Fruit fly (Drosophila melanogaster) whole organism, wandering third instar larva: ENCODE measurements around the gene CG3984.

ENCODE experiments used
- Abd-B ChIP-seq: fragments of >200 bp; optimal IDR thresholded peaks from 2 replicates; lab custom pipeline; 2017; ENCODE audit warnings: missing biosample characterization, missing genetic modification characterization
- CG32264 ChIP-seq: fragments of 200-800 bp; sonication (Bioruptor generic); optimal IDR thresholded peaks from 2 replicates; lab custom pipeline; 2016; ENCODE audit warnings: missing biosample characterization, missing genetic modification characterization
- CG9705 ChIP-seq: fragments of 200-800 bp; sonication (Bioruptor generic); optimal IDR thresholded peaks from 2 replicates; lab custom pipeline; 2018; ENCODE audit warnings: missing biosample characterization, mild to moderate bottlenecking, missing genetic modification characterization
- CrebA ChIP-seq: fragments of 200-800 bp; sonication (Bioruptor generic); optimal IDR thresholded peaks from 2 replicates; lab custom pipeline; 2016; ENCODE audit warnings: missing biosample characterization, mild to moderate bottlenecking, missing genetic modification characterization, borderline replicate concordance
- Dfd ChIP-seq: fragments of >200 bp; optimal IDR thresholded peaks from 2 replicates; lab custom pipeline; 2017; ENCODE audit warnings: missing biosample characterization, missing genetic modification characterization
- Dif ChIP-seq: fragments of 200-275, 200-300 bp; sonication (Bioruptor generic); optimal IDR thresholded peaks from 2 replicates; lab custom pipeline; 2018; ENCODE audit warnings: missing biosample characterization, missing genetic modification characterization; ENCODE audit not compliant: partially characterized antibody
- GATAd ChIP-seq: sonication (Bioruptor generic); optimal IDR thresholded peaks from 2 replicates; lab custom pipeline; 2016; ENCODE audit warnings: missing biosample characterization, missing genetic modification characterization
- HLH106 ChIP-seq: fragments of 200-800 bp; optimal IDR thresholded peaks from 3 replicates; lab custom pipeline; 2019; ENCODE audit warnings: missing biosample characterization, mild to moderate bottlenecking, missing genetic modification characterization, moderate library complexity
- Hnf4 ChIP-seq: fragments of 200-800 bp; sonication (Bioruptor generic); optimal IDR thresholded peaks from 2 replicates; lab custom pipeline; 2016; ENCODE audit warnings: missing biosample characterization, mild to moderate bottlenecking, missing genetic modification characterization
- Hr83 ChIP-seq: fragments of 200-300 bp; sonication (Bioruptor generic); optimal IDR thresholded peaks from 2 replicates; lab custom pipeline; 2016; ENCODE audit warnings: missing biosample characterization, mild to moderate bottlenecking, missing genetic modification characterization, moderate library complexity; ENCODE audit not compliant: poor library complexity, severe bottlenecking
- Jra ChIP-seq: sonication (Bioruptor generic); optimal IDR thresholded peaks from 2 replicates; lab custom pipeline; 2016; ENCODE audit warnings: missing biosample characterization, missing genetic modification characterization
- Mio ChIP-seq: sonication (Bioruptor generic); optimal IDR thresholded peaks from 2 replicates; lab custom pipeline; 2016; ENCODE audit warnings: missing biosample characterization, missing genetic modification characterization
- Myc ChIP-seq: fragments of >200 bp; optimal IDR thresholded peaks from 2 replicates; lab custom pipeline; 2017
- N ChIP-seq: fragments of >200 bp; optimal IDR thresholded peaks from 2 replicates; lab custom pipeline; 2018; ENCODE audit warnings: missing biosample characterization, missing external identifiers, missing genetic modification characterization
- Rel ChIP-seq, 2 experiments: fragments of 200-800 bp; sonication (Bioruptor generic) in 1 of 2; optimal IDR thresholded peaks; 2 replicates in 1 of 2; 3 replicates in 1 of 2; lab custom pipeline; 2016 to 2019; ENCODE audit warnings: mild to moderate bottlenecking in 2 of 2, missing biosample characterization in 2 of 2, missing genetic modification characterization in 2 of 2, moderate library complexity in 1 of 2
- Sp1 ChIP-seq: fragments of 200-800 bp; sonication (Bioruptor generic); optimal IDR thresholded peaks from 3 replicates; lab custom pipeline; 2019; ENCODE audit warnings: missing biosample characterization, mild to moderate bottlenecking, missing genetic modification characterization, moderate library complexity
- Vsx2 ChIP-seq: fragments of 200-300, 225-300 bp; sonication (Bioruptor generic); optimal IDR thresholded peaks from 2 replicates; lab custom pipeline; 2018; ENCODE audit warnings: missing biosample characterization, missing genetic modification characterization; ENCODE audit not compliant: partially characterized antibody
- br ChIP-seq: fragments of 200-800 bp; sonication (Bioruptor generic); optimal IDR thresholded peaks from 2 replicates; lab custom pipeline; 2016; ENCODE audit warnings: missing biosample characterization, missing genetic modification characterization
- brk ChIP-seq: fragments of 200-800 bp; sonication (Bioruptor generic); optimal IDR thresholded peaks from 2 replicates; lab custom pipeline; 2016; ENCODE audit warnings: missing biosample characterization, mild to moderate bottlenecking, missing genetic modification characterization
- dl ChIP-seq, 2 experiments: fragments of 175-275, 200-275 bp in 1 of 2; fragments of 200-275 bp in 1 of 2; sonication (Bioruptor generic); optimal IDR thresholded peaks; lab custom pipeline; 2018; ENCODE audit warnings: mild to moderate bottlenecking in 2 of 2, missing biosample characterization in 2 of 2, missing genetic modification characterization in 2 of 2, moderate library complexity in 2 of 2; ENCODE audit not compliant: partially characterized antibody in 2 of 2, insufficient read depth in 1 of 2
- dmrt93B ChIP-seq: fragments of 200-800 bp; sonication (Bioruptor generic); optimal IDR thresholded peaks from 2 replicates; lab custom pipeline; 2018; ENCODE audit warnings: missing biosample characterization, mild to moderate bottlenecking, missing genetic modification characterization
- foxo ChIP-seq, 2 experiments: fragments of 200-800 bp; sonication (Bioruptor generic); optimal IDR thresholded peaks; 2 replicates in 1 of 2; 3 replicates in 1 of 2; lab custom pipeline; 2016 to 2017; ENCODE audit warnings: missing biosample characterization in 2 of 2, missing genetic modification characterization in 2 of 2
- fru ChIP-seq: fragments of 200-800 bp; sonication (Bioruptor generic); optimal IDR thresholded peaks from 3 replicates; lab custom pipeline; 2016; ENCODE audit warnings: missing biosample characterization, mild to moderate bottlenecking, missing genetic modification characterization
- h ChIP-seq: fragments of 200-800 bp; sonication (Bioruptor generic); optimal IDR thresholded peaks from 3 replicates; lab custom pipeline; 2016; ENCODE audit warnings: missing biosample characterization, mild to moderate bottlenecking, missing genetic modification characterization
- lola ChIP-seq: fragments of >200 bp; optimal IDR thresholded peaks from 2 replicates; lab custom pipeline; 2017; ENCODE audit warnings: missing biosample characterization, missing genetic modification characterization
- pan ChIP-seq: fragments of >200 bp; optimal IDR thresholded peaks from 2 replicates; lab custom pipeline; 2017
- psq ChIP-seq: fragments of 200-800 bp; sonication (Bioruptor generic); optimal IDR thresholded peaks from 3 replicates; lab custom pipeline; 2017; ENCODE audit warnings: missing biosample characterization, mild to moderate bottlenecking, missing genetic modification characterization, moderate library complexity
- rgr ChIP-seq: fragments of 200-800 bp; sonication (Bioruptor generic); optimal IDR thresholded peaks from 3 replicates; lab custom pipeline; 2016; ENCODE audit warnings: missing biosample characterization, mild to moderate bottlenecking, missing genetic modification characterization
- sage ChIP-seq: fragments of 200-800 bp; sonication (Bioruptor generic); optimal IDR thresholded peaks from 2 replicates; lab custom pipeline; 2016; ENCODE audit warnings: missing biosample characterization, mild to moderate bottlenecking, missing genetic modification characterization
- woc ChIP-seq: sonication (Bioruptor generic); optimal IDR thresholded peaks from 2 replicates; lab custom pipeline; 2016; ENCODE audit warnings: missing biosample characterization, mild to moderate bottlenecking, missing genetic modification characterization

CG3984 gene

DNA sequence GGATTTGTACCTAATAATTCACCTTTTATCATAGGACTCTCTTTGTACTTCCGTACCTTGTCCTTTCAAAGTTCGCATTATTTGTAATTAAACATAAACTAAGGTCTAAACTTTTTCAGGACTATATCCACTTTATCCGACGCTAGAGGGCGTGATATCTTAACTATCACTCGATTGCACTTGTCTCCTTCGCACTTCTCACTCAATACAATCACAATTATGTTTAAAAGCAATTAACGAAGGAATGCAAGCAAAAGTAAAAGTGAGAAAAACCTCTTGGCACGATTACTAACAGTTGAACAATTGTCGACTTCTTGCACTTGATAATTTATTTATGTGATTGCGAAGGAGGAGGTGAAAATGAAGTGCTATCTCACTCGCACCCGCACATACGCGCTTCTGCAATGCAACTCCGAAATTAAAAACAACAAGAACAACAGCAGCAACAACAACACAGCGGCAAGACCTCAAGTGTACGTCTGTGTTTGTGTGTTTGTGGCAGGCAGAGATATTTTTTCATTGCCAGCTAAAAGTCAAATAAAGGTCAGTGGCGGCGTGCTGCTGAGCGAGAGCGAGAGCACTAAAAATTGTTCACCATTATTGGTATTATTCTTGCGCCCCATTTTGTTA is 9.6 kb downstream of the CG3984 start:
- TF ChIP-seq Dif (GFP tag; lab: Kevin White, UChicago) (peak; percentile 16), woc (no peak)

DNA sequence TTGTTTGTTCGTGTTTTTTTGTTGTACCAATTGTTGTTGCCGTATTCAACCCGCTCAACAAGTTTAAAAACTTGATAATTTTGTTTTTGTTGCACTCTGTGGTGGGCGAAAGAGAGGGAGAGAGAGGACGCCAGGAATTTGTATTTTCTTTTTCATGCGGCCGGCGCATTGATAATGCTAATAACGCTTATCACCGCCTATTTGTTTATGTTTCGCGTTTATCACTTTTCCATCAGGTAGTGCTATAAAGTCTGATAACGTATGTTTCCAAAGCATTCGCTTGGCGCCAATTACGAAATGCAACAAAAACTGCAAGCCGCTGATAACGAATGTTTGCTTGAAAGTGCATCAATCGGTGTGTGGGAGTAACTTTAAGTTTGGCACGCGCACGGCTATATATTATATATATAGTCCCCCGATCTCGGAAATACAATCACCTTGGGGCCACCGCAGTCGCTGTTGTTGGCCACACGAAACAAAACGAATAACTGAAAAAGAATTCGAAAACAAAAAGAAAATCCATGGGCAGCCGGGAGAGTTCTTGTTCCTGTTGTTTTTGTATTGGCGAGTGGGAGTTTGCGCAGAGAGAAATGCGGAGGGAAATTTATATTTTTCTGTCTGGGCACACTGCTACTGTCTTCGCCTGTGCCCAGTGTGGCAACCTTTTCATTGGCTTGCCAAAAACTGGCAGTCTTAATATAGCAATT is 10.2 kb downstream of the CG3984 start, which contains the start of gene Glys:
Gene Glys (minus strand): TSS at position 494 of the 707 bp plus-strand sequence.
- TF ChIP-seq brk (GFP tag; lab: Kevin White, UChicago): no peak
- TF ChIP-seq rgr (GFP tag; lab: Kevin White, UChicago): no peak
- TF ChIP-seq Jra (GFP tag; lab: Kevin White, UChicago): no peak
- TF ChIP-seq psq (GFP tag; lab: Kevin White, UChicago): peak; percentile 1
- no peak for TF ChIP-seq Mio (GFP tag; lab: Kevin White, UChicago)
- peak; percentile 43 for TF ChIP-seq h (GFP tag; lab: Kevin White, UChicago)
- peak; percentile 4 for TF ChIP-seq fru (GFP tag; lab: Kevin White, UChicago)
- peak; percentile 41 for TF ChIP-seq Dif (GFP tag; lab: Kevin White, UChicago)
- no peak for TF ChIP-seq CG32264
- TF ChIP-seq Myc: peak; percentile 8
- TF ChIP-seq lola: no peak
- TF ChIP-seq Hr83 (GFP tag; lab: Kevin White, UChicago): peak; percentile 47
- peak; percentile 14 for TF ChIP-seq br
- TF ChIP-seq foxo (GFP tag; optimal IDR thresholded peaks at IDR 0.05; lab: Kevin White, UChicago): no peak
- peak; percentile 49 for TF ChIP-seq sage (GFP tag; lab: Kevin White, UChicago)
- TF ChIP-seq Sp1 (GFP tag; lab: Kevin White, UChicago): no peak
- TF ChIP-seq Rel (GFP tag; optimal IDR thresholded peaks at IDR 0.05; lab: Kevin White, UChicago): peak; percentile 67
- TF ChIP-seq Rel (tag; optimal IDR thresholded peaks at IDR 0.05; lab: Kevin White, UChicago): peak; percentile 43
- no peak for TF ChIP-seq pan (lab: Kevin White, UChicago)
- TF ChIP-seq dmrt93B (GFP tag; lab: Kevin White, UChicago): no peak
- peak; percentile 9 for TF ChIP-seq Vsx2
- no peak for TF ChIP-seq CrebA (GFP tag; lab: Kevin White, UChicago)
- no peak for TF ChIP-seq CG9705
- TF ChIP-seq HLH106 (tag; lab: Kevin White, UChicago): peak; percentile 20

dm6 chr3R:15147872-15148444 is 11.0 kb downstream of the CG3984 start:
- TF ChIP-seq Dfd (no peak), pan (lab: Kevin White, UChicago) (no peak), GATAd (no peak), dl (GFP tag; optimal IDR thresholded peaks at IDR 0.05; lab: Kevin White, UChicago; ENCODE audit: insufficient read depth in 1 of 2, partially characterized antibody in 2 of 2) (no peak), CG9705 (no peak)
- TF ChIP-seq, all 38 proteins: peak for 0

- TF ChIP-seq h (GFP tag; lab: Kevin White, UChicago) (no peak), dmrt93B (GFP tag; lab: Kevin White, UChicago) (no peak), N (GFP tag; lab: Kevin White, UChicago) (no peak), rgr (GFP tag; lab: Kevin White, UChicago) (no peak), Hnf4 (no peak), Jra (GFP tag; lab: Kevin White, UChicago) (no peak), Abd-B (GFP tag; lab: Kevin White, UChicago) (no peak), CG9705 (no peak), brk (GFP tag; lab: Kevin White, UChicago) (no peak), pan (lab: Kevin White, UChicago) (no peak), Hr83 (GFP tag; lab: Kevin White, UChicago) (no peak), Vsx2 (no peak), sage (GFP tag; lab: Kevin White, UChicago) (no peak)
Observed at dm6 chr3R:15148562-15148961, 11.6 kb downstream of the CG3984 start.
